Worm (Caenorhabditis elegans) whole organism, mixed stage, embryonic: Measurements from ENCODE around the gene lim-6.
A peak's percentile ranks its signal among the peaks of the same experiment; 100 is the strongest.

ENCODE experiments used
- M03D4.4 ChIP-seq: sonication (generic microtip); optimal IDR thresholded peaks from 2 replicates; lab custom pipeline; 2017; ENCODE audit warnings: mild to moderate bottlenecking, missing genetic modification characterization, missing compliant biosample characterization
- blmp-1 ChIP-seq: fragments of 150-350 bp; optimal IDR thresholded peaks from 2 replicates; lab custom pipeline; 2014; ENCODE audit warnings: missing biosample characterization, missing genetic modification characterization
- ceh-39 ChIP-seq: fragments of 150-350 bp; optimal IDR thresholded peaks from 2 replicates; lab custom pipeline; 2014; ENCODE audit warnings: missing biosample characterization, missing genetic modification characterization
- ceh-43 ChIP-seq: fragments of 200-800 bp; sonication (Bioruptor generic); optimal IDR thresholded peaks from 2 replicates; lab custom pipeline; 2018; ENCODE audit warnings: mild to moderate bottlenecking, missing genetic modification characterization, moderate library complexity, missing compliant biosample characterization
- ceh-83 ChIP-seq: fragments of 200-800 bp; sonication (Bioruptor generic); optimal IDR thresholded peaks from 2 replicates; lab custom pipeline; 2018; ENCODE audit warnings: mild to moderate bottlenecking, missing genetic modification characterization, missing compliant biosample characterization
- ces-1 ChIP-seq: fragments of 150-350 bp; optimal IDR thresholded peaks from 2 replicates; lab custom pipeline; 2014; ENCODE audit warnings: missing biosample characterization, missing genetic modification reagents, missing genetic modification characterization
- cnd-1 ChIP-seq: fragments of 200-800 bp; sonication (Bioruptor generic); optimal IDR thresholded peaks from 2 replicates; lab custom pipeline; 2018; ENCODE audit warnings: mild to moderate bottlenecking, missing genetic modification characterization, missing compliant biosample characterization
- drap-1 ChIP-seq: fragments of 200-800 bp; sonication (Bioruptor generic); optimal IDR thresholded peaks from 3 replicates; lab custom pipeline; 2018; ENCODE audit warnings: mild to moderate bottlenecking, missing genetic modification characterization, missing compliant biosample characterization
- elt-1 ChIP-seq: sonication (generic microtip); optimal IDR thresholded peaks from 2 replicates; lab custom pipeline; 2017; ENCODE audit warnings: missing genetic modification characterization, mild to moderate bottlenecking, missing compliant biosample characterization, antibody characterized with exemption, moderate library complexity, borderline replicate concordance; ENCODE audit not compliant: insufficient read depth
- elt-3 ChIP-seq: fragments of 150-350 bp; optimal IDR thresholded peaks from 2 replicates; lab custom pipeline; 2014; ENCODE audit warnings: missing biosample characterization, missing genetic modification characterization
- flh-1 ChIP-seq: fragments of 200-800 bp; sonication (Bioruptor generic); optimal IDR thresholded peaks from 2 replicates; lab custom pipeline; 2018; ENCODE audit warnings: mild to moderate bottlenecking, missing genetic modification characterization, moderate library complexity, missing compliant biosample characterization
- ham-2 ChIP-seq: fragments of 200-800 bp; sonication (Bioruptor generic); optimal IDR thresholded peaks from 2 replicates; lab custom pipeline; 2018; ENCODE audit warnings: mild to moderate bottlenecking, missing genetic modification characterization, missing compliant biosample characterization
- hlh-1 ChIP-seq: fragments of 150-350 bp; optimal IDR thresholded peaks from 2 replicates; lab custom pipeline; 2014; ENCODE audit warnings: missing biosample characterization, missing genetic modification reagents, missing genetic modification characterization
- lin-13 ChIP-seq: fragments of 150-350 bp; optimal IDR thresholded peaks from 2 replicates; lab custom pipeline; 2014; ENCODE audit warnings: missing biosample characterization, missing genetic modification characterization
- lin-32 ChIP-seq: fragments of 200-800 bp; sonication (Bioruptor generic); optimal IDR thresholded peaks from 2 replicates; lab custom pipeline; 2018; ENCODE audit warnings: mild to moderate bottlenecking, missing genetic modification characterization, missing compliant biosample characterization
- lsy-2 ChIP-seq: fragments of 150-350 bp; optimal IDR thresholded peaks from 2 replicates; lab custom pipeline; 2014; ENCODE audit warnings: missing biosample characterization, missing genetic modification characterization
- mab-5 ChIP-seq: fragments of 150-350 bp; optimal IDR thresholded peaks from 2 replicates; lab custom pipeline; 2014; ENCODE audit warnings: missing biosample characterization, missing genetic modification characterization
- mep-1 ChIP-seq: fragments of 150-350 bp; optimal IDR thresholded peaks from 2 replicates; lab custom pipeline; 2017; ENCODE audit warnings: missing biosample characterization, missing genetic modification reagents, missing genetic modification characterization, inconsistent platforms
- mls-2 ChIP-seq: sonication (generic microtip); optimal IDR thresholded peaks from 2 replicates; lab custom pipeline; 2016; ENCODE audit warnings: mild to moderate bottlenecking, missing genetic modification characterization, moderate library complexity, missing compliant biosample characterization
- nhr-12 ChIP-seq: fragments of 150-350 bp; optimal IDR thresholded peaks from 2 replicates; lab custom pipeline; 2014; ENCODE audit warnings: missing biosample characterization, missing genetic modification characterization
- nhr-2 ChIP-seq: fragments of 150-350 bp; optimal IDR thresholded peaks from 2 replicates; lab custom pipeline; 2014; ENCODE audit warnings: missing biosample characterization, missing genetic modification characterization
- nhr-28 ChIP-seq: fragments of 150-350 bp; optimal IDR thresholded peaks from 2 replicates; lab custom pipeline; 2014; ENCODE audit warnings: missing biosample characterization, missing genetic modification characterization
- nhr-76 ChIP-seq: sonication (generic microtip); optimal IDR thresholded peaks from 2 replicates; lab custom pipeline; 2017; ENCODE audit warnings: missing biosample characterization, missing genetic modification characterization
- pha-4 ChIP-seq: fragments of 150-350 bp; optimal IDR thresholded peaks from 2 replicates; lab custom pipeline; 2018; ENCODE audit warnings: missing biosample characterization, missing genetic modification reagents, missing genetic modification characterization
- sem-2 ChIP-seq: fragments of 200-800 bp; sonication (Bioruptor generic); optimal IDR thresholded peaks from 2 replicates; lab custom pipeline; 2018; ENCODE audit warnings: mild to moderate bottlenecking, missing genetic modification characterization, missing compliant biosample characterization
- snpc-4 ChIP-seq: fragments of 150-350 bp; optimal IDR thresholded peaks from 2 replicates; lab custom pipeline; 2014; ENCODE audit warnings: missing biosample characterization, missing genetic modification characterization
- sptf-1 ChIP-seq: sonication (generic microtip); optimal IDR thresholded peaks from 2 replicates; lab custom pipeline; 2017; ENCODE audit warnings: mild to moderate bottlenecking, missing genetic modification characterization, moderate library complexity, missing compliant biosample characterization
- unc-120 ChIP-seq: sonication (generic microtip); optimal IDR thresholded peaks from 2 replicates; lab custom pipeline; 2017; ENCODE audit warnings: missing genetic modification characterization, missing compliant biosample characterization; ENCODE audit not compliant: poor library complexity, severe bottlenecking
- unc-39 ChIP-seq: fragments of 150-350 bp; optimal IDR thresholded peaks from 2 replicates; lab custom pipeline; 2014; ENCODE audit warnings: missing biosample characterization, missing genetic modification characterization
- unc-62 ChIP-seq: fragments of 150-350 bp; optimal IDR thresholded peaks from 2 replicates; lab custom pipeline; 2014; ENCODE audit warnings: missing biosample characterization, missing genetic modification reagents, missing genetic modification characterization
- zip-8 ChIP-seq: fragments of 150-350 bp; optimal IDR thresholded peaks from 2 replicates; lab custom pipeline; 2014; ENCODE audit warnings: missing biosample characterization, missing genetic modification characterization
- ztf-11 ChIP-seq: fragments of 150-350 bp; optimal IDR thresholded peaks from 2 replicates; lab custom pipeline; 2014; ENCODE audit warnings: missing biosample characterization, missing genetic modification characterization

The lim-6 gene

DNA sequence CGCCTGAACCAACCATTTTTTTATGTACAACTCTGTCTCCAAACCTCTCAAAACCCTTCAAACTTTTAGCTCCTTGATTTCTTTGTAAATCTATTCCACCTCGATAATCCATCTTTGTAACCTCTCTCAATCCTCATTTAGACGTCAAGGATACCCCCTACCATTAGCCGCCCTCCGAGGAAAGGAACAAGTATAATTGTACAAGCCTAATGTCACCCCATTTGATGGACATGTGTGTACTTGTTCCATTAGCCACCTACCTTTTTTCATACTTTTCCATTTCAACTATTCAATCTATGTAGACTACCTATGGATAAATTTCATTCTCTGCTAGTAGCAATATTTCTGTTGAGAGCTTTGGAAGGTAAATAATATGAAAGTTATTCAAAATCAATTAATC is 35.5 kb downstream of the lim-6 start, which contains the start of gene C05D9.4:
TSS of gene C05D9.4 (plus strand) at position 301 of the 400 bp plus-strand sequence.
- no peak for TF ChIP-seq ham-2 (GFP tag; lab: Kevin White, UChicago)
- no peak for TF ChIP-seq nhr-2 (tag; lab: Kevin White, UChicago)
- no peak for TF ChIP-seq flh-1
- no peak for TF ChIP-seq hlh-1 (tag; lab: Kevin White, UChicago)
- TF ChIP-seq nhr-76: no peak
- TF ChIP-seq lin-32 (GFP tag; lab: Kevin White, UChicago): no peak
- TF ChIP-seq drap-1 (GFP tag; lab: Kevin White, UChicago): no peak
- no peak for TF ChIP-seq nhr-12 (tag; lab: Kevin White, UChicago)

DNA sequence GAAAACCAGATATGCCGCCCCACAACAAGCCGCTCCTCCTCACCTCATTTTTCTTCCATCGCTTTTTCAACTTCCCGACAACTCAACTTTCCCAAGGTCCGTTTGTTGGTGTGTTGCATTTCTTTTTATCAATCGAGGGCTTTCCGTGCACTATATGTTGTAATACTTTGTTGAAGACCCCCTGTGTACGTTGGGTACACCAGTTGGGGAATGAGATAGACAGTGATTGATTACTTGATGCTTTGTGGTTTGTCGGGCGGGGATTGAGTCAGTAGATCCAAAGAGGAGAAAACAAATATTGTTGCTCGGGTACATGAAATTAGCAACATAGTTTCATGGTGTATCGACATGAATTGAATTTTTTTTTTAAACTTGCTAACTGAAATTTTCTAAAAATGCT is 36.6 kb downstream of the lim-6 start:
- TF ChIP-seq elt-1 (tag; lab: Kevin White, UChicago) (no peak), cnd-1 (tag; lab: Kevin White, UChicago) (no peak), sptf-1 (tag; lab: Kevin White, UChicago) (no peak), elt-3 (no peak), hlh-1 (tag; lab: Kevin White, UChicago) (peak; percentile 92), sem-2 (no peak), unc-62 (GFP tag; lab: Kevin White, UChicago) (peak; percentile 93), unc-120 (tag; lab: Kevin White, UChicago) (peak; percentile 47)

- no peak for TF ChIP-seq ceh-39 (tag; lab: Kevin White, UChicago)
- peak; percentile 48 for TF ChIP-seq unc-120 (tag; lab: Kevin White, UChicago)
- no peak for TF ChIP-seq mep-1 (tag; lab: Kevin White, UChicago)
- TF ChIP-seq nhr-28 (tag; lab: Kevin White, UChicago): no peak
- TF ChIP-seq ztf-11 (tag; lab: Kevin White, UChicago): no peak
- TF ChIP-seq hlh-1 (tag; lab: Kevin White, UChicago): peak; percentile 98
These were observed 38.5 kb downstream of the lim-6 start for ce11 chrX:1110723-1111122.

DNA sequence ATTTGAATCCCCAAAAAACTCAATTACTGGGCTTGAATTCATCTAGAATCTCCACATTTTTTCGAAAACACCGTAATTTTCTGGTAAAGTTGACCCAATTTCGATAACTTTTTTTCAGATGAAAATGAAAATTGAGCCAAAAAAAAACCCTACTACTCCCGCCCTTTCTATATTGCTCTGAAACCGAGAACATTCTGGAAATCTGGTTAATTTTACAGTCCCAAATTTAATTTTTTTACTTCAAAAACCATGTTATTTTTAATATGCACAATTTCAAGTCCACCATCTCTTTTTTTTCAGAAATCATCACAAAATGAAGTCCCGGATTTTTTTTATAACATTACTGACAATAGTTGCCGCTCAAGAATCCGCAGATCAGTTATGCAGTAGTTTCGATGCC is 39.4 kb downstream of the lim-6 start, which contains the start of gene C05D9.3:
TSS of gene C05D9.3 (plus strand) at position 301 of the 400 bp plus-strand sequence.
- TF ChIP-seq flh-1: no peak
- TF ChIP-seq unc-39 (tag; lab: Kevin White, UChicago): no peak
- no peak for TF ChIP-seq snpc-4 (tag; lab: Kevin White, UChicago)
- TF ChIP-seq unc-62 (GFP tag; lab: Kevin White, UChicago): no peak
- TF ChIP-seq cnd-1 (tag; lab: Kevin White, UChicago): no peak
- no peak for TF ChIP-seq mab-5 (tag; lab: Kevin White, UChicago)
- TF ChIP-seq blmp-1 (tag; lab: Kevin White, UChicago): no peak
- no peak for TF ChIP-seq M03D4.4 (tag; lab: Kevin White, UChicago)
- no peak for TF ChIP-seq ceh-39 (tag; lab: Kevin White, UChicago)
- TF ChIP-seq ces-1: no peak
- TF ChIP-seq mep-1 (tag; lab: Kevin White, UChicago): no peak
- no peak for TF ChIP-seq lsy-2
- no peak for TF ChIP-seq elt-3
- no peak for TF ChIP-seq zip-8
- TF ChIP-seq lin-32 (GFP tag; lab: Kevin White, UChicago): no peak
- no peak for TF ChIP-seq drap-1 (GFP tag; lab: Kevin White, UChicago)
- no peak for TF ChIP-seq nhr-76
- TF ChIP-seq elt-1 (tag; lab: Kevin White, UChicago): no peak
- TF ChIP-seq ceh-83 (GFP tag; lab: Kevin White, UChicago): no peak
- no peak for TF ChIP-seq ceh-43 (GFP tag; lab: Kevin White, UChicago)

- TF ChIP-seq mls-2 (tag; lab: Kevin White, UChicago) (no peak), hlh-1 (tag; lab: Kevin White, UChicago) (peak; percentile 64)
These were observed 43.0 kb downstream of the lim-6 start for ce11 chrX:1115207-1115606.

- TF ChIP-seq cnd-1 (tag; lab: Kevin White, UChicago) (no peak), unc-39 (tag; lab: Kevin White, UChicago) (no peak), ham-2 (GFP tag; lab: Kevin White, UChicago) (no peak), nhr-2 (tag; lab: Kevin White, UChicago) (no peak), ztf-11 (tag; lab: Kevin White, UChicago) (no peak), unc-62 (GFP tag; lab: Kevin White, UChicago) (no peak), ceh-43 (GFP tag; lab: Kevin White, UChicago) (no peak), sptf-1 (tag; lab: Kevin White, UChicago) (no peak), unc-120 (tag; lab: Kevin White, UChicago) (no peak), mep-1 (tag; lab: Kevin White, UChicago) (no peak), nhr-12 (tag; lab: Kevin White, UChicago) (no peak), nhr-28 (tag; lab: Kevin White, UChicago) (no peak), ces-1 (no peak), pha-4 (tag; lab: Kevin White, UChicago) (no peak), elt-1 (tag; lab: Kevin White, UChicago) (no peak), lin-13 (tag; lab: Kevin White, UChicago) (no peak), lsy-2 (no peak), ceh-39 (tag; lab: Kevin White, UChicago) (no peak), zip-8 (no peak), nhr-76 (no peak)
These were observed 45.0 kb downstream of the lim-6 start for ce11 chrX:1117252-1117651.
